Fruit fly (Drosophila melanogaster) whole organism, embryonic: Measurements from ENCODE around the gene Nckx30C.
A peak's percentile ranks its signal among the peaks of the same experiment; 100 is the strongest.

Experiments
- Adf1 ChIP-seq: fragments of 200-800 bp; sonication (Bioruptor generic); IDR thresholded peaks from 2 replicates; pipeline ENCODE4 v1.3.6; 2022; ENCODE audit warnings: missing biosample characterization, missing genetic modification characterization
- Asciz ChIP-seq: fragments of 200-800 bp; sonication (Bioruptor generic); optimal IDR thresholded peaks from 2 replicates; lab custom pipeline; 2017; ENCODE audit warnings: missing biosample characterization, mild to moderate bottlenecking, missing genetic modification characterization, missing genetic modification reagents
- Atf6 ChIP-seq: fragments of 200-800 bp; sonication (Bioruptor generic); IDR thresholded peaks from 2 replicates; pipeline ENCODE4 v1.3.6; 2022; ENCODE audit warnings: missing biosample characterization, missing genetic modification characterization
- Bteb2 ChIP-seq: fragments of 200-800 bp; sonication (Bioruptor generic); optimal IDR thresholded peaks from 2 replicates; lab custom pipeline; 2016; ENCODE audit warnings: missing biosample characterization, missing genetic modification characterization
- C15 ChIP-seq: fragments of 200-800 bp; sonication (Bioruptor generic); IDR thresholded peaks from 3 replicates; pipeline ENCODE4 v1.3.6; 2022; ENCODE audit warnings: missing biosample characterization, missing genetic modification characterization
- CG10959 ChIP-seq: fragments of 200-800 bp; sonication (Bioruptor generic); IDR thresholded peaks from 2 replicates; pipeline ENCODE4 v1.3.6; 2022; ENCODE audit warnings: missing biosample characterization, missing genetic modification characterization
- CG11456 ChIP-seq: fragments of 200-800 bp; sonication (Bioruptor generic); IDR thresholded peaks from 3 replicates; pipeline ENCODE4 v1.3.6; 2022; ENCODE audit warnings: missing biosample characterization, missing genetic modification characterization
- CG12299 ChIP-seq: fragments of 200-800 bp; sonication (Bioruptor generic); optimal IDR thresholded peaks from 2 replicates; lab custom pipeline; 2018; ENCODE audit warnings: missing biosample characterization, mild to moderate bottlenecking, missing genetic modification characterization
- CG14014 ChIP-seq: fragments of 200-800 bp; sonication (Bioruptor generic); IDR thresholded peaks from 2 replicates; pipeline ENCODE4 v1.3.6; 2022; ENCODE audit warnings: missing biosample characterization, missing genetic modification characterization
- CG1603 ChIP-seq: fragments of 200-800 bp; sonication (Bioruptor generic); optimal IDR thresholded peaks from 2 replicates; lab custom pipeline; 2019; ENCODE audit warnings: missing biosample characterization, mild to moderate bottlenecking, missing genetic modification characterization, moderate library complexity
- CG17359 ChIP-seq: fragments of 200-800 bp; sonication (Bioruptor generic); optimal IDR thresholded peaks from 3 replicates; lab custom pipeline; 2018; ENCODE audit warnings: missing biosample characterization, mild to moderate bottlenecking, missing genetic modification characterization, moderate library complexity
- CG17568 ChIP-seq: fragments of 200-800 bp; sonication (Bioruptor generic); optimal IDR thresholded peaks from 2 replicates; lab custom pipeline; 2018; ENCODE audit warnings: missing biosample characterization, mild to moderate bottlenecking, missing genetic modification characterization, moderate library complexity
- CG17612 ChIP-seq: fragments of 200-800 bp; sonication (Bioruptor generic); IDR thresholded peaks from 2 replicates; pipeline ENCODE4 v1.3.6; 2022; ENCODE audit warnings: missing biosample characterization, missing genetic modification characterization
- CG2120 ChIP-seq: fragments of 200-800 bp; sonication (Bioruptor generic); optimal IDR thresholded peaks from 3 replicates; lab custom pipeline; 2016; ENCODE audit warnings: missing biosample characterization, missing genetic modification characterization
- CG31224 ChIP-seq: fragments of 200-800 bp; sonication (Bioruptor generic); IDR thresholded peaks from 2 replicates; pipeline ENCODE4 v1.3.6; 2022; ENCODE audit warnings: missing biosample characterization, missing genetic modification characterization
- CG31441 ChIP-seq: fragments of 200-800 bp; sonication (Bioruptor generic); IDR thresholded peaks from 2 replicates; pipeline ENCODE4 v1.3.6; 2022; ENCODE audit warnings: missing biosample characterization, missing genetic modification characterization
- CG6272 ChIP-seq: fragments of 200-800 bp; sonication (Bioruptor generic); IDR thresholded peaks from 2 replicates; pipeline ENCODE4 v1.3.6; 2022; ENCODE audit warnings: missing biosample characterization, missing genetic modification characterization
- CG6765 ChIP-seq: fragments of 200-800 bp; sonication (Bioruptor generic); optimal IDR thresholded peaks from 3 replicates; lab custom pipeline; 2017; ENCODE audit warnings: missing biosample characterization, mild to moderate bottlenecking, missing genetic modification characterization
- CG9215 ChIP-seq: fragments of 200-800 bp; sonication (Bioruptor generic); IDR thresholded peaks from 2 replicates; pipeline ENCODE4 v1.3.6; 2022; ENCODE audit warnings: missing biosample characterization, missing genetic modification characterization
- CG9817 ChIP-seq: fragments of 200-800 bp; sonication (Bioruptor generic); optimal IDR thresholded peaks from 2 replicates; lab custom pipeline; 2018; ENCODE audit warnings: missing biosample characterization, mild to moderate bottlenecking, missing genetic modification characterization, moderate library complexity
- D19B ChIP-seq: fragments of 200-800 bp; sonication (Bioruptor generic); optimal IDR thresholded peaks from 2 replicates; lab custom pipeline; 2017; ENCODE audit warnings: missing biosample characterization, mild to moderate bottlenecking, missing genetic modification characterization
- Fer1 ChIP-seq: fragments of 200-800 bp; sonication (Bioruptor generic); optimal IDR thresholded peaks from 2 replicates; lab custom pipeline; 2017; ENCODE audit warnings: missing biosample characterization, mild to moderate bottlenecking, missing genetic modification characterization
- Gsc ChIP-seq: fragments of 200-800 bp; sonication (Bioruptor generic); IDR thresholded peaks from 2 replicates; pipeline ENCODE4 v1.3.6; 2022; ENCODE audit warnings: missing biosample characterization, missing genetic modification characterization
- Gug ChIP-seq: fragments of 200-800 bp; sonication (Bioruptor generic); IDR thresholded peaks from 4 replicates; pipeline ENCODE4 v1.3.6; 2022; ENCODE audit warnings: missing biosample characterization, missing genetic modification characterization
- HmgZ ChIP-seq: fragments of 200-800 bp; sonication (Bioruptor generic); optimal IDR thresholded peaks from 2 replicates; lab custom pipeline; 2018; ENCODE audit warnings: missing biosample characterization, mild to moderate bottlenecking, missing genetic modification characterization
- Mad ChIP-seq: fragments of 200-800 bp; sonication (Bioruptor generic); optimal IDR thresholded peaks from 2 replicates; lab custom pipeline; 2016; ENCODE audit warnings: missing biosample characterization, missing genetic modification characterization
- Max ChIP-seq: fragments of 200-800 bp; sonication (Bioruptor generic); optimal IDR thresholded peaks from 2 replicates; lab custom pipeline; 2016; ENCODE audit warnings: missing biosample characterization, mild to moderate bottlenecking, missing genetic modification characterization
- NK7.1 ChIP-seq: fragments of 200-800 bp; sonication (Bioruptor generic); optimal IDR thresholded peaks from 3 replicates; lab custom pipeline; 2016; ENCODE audit warnings: missing biosample characterization, missing genetic modification characterization
- Nf-YA ChIP-seq: fragments of 200-800 bp; sonication (Bioruptor generic); IDR thresholded peaks from 2 replicates; pipeline ENCODE4 v1.3.6; 2022; ENCODE audit warnings: missing biosample characterization, missing genetic modification characterization
- Nf-YC ChIP-seq: fragments of 200-800 bp; optimal IDR thresholded peaks from 3 replicates; lab custom pipeline; 2019; ENCODE audit warnings: missing biosample characterization, mild to moderate bottlenecking, missing genetic modification characterization, moderate library complexity
- Oaz ChIP-seq: fragments of 200-800 bp; sonication (Bioruptor generic); IDR thresholded peaks from 2 replicates; pipeline ENCODE4 v1.3.6; 2022; ENCODE audit warnings: missing biosample characterization, missing genetic modification characterization
- Rx ChIP-seq: fragments of 200-800 bp; sonication (Bioruptor generic); IDR thresholded peaks from 2 replicates; pipeline ENCODE4 v1.3.6; 2022; ENCODE audit warnings: missing biosample characterization, missing genetic modification characterization
- Ssrp ChIP-seq: fragments of 200-800 bp; sonication (Bioruptor generic); optimal IDR thresholded peaks from 2 replicates; lab custom pipeline; 2018; ENCODE audit warnings: missing biosample characterization, mild to moderate bottlenecking, missing genetic modification characterization, moderate library complexity
- Xbp1 ChIP-seq: fragments of 200-800 bp; sonication (Bioruptor generic); optimal IDR thresholded peaks from 3 replicates; lab custom pipeline; 2016; ENCODE audit warnings: missing biosample characterization, mild to moderate bottlenecking, missing genetic modification characterization
- ara ChIP-seq: fragments of 200-800 bp; sonication (Bioruptor generic); IDR thresholded peaks from 2 replicates; pipeline ENCODE4 v1.3.6; 2022; ENCODE audit warnings: missing biosample characterization, missing genetic modification characterization
- chm ChIP-seq: fragments of 200-800 bp; sonication (Bioruptor generic); IDR thresholded peaks from 2 replicates; pipeline ENCODE4 v1.3.6; 2022; ENCODE audit warnings: missing biosample characterization, missing genetic modification characterization
- ci ChIP-seq: fragments of 200-800 bp; sonication (Bioruptor generic); IDR thresholded peaks from 3 replicates; pipeline ENCODE4 v1.3.6; 2022; ENCODE audit warnings: missing biosample characterization, missing genetic modification characterization
- crol ChIP-seq: fragments of 200-800 bp; sonication (Bioruptor generic); IDR thresholded peaks from 2 replicates; pipeline ENCODE4 v1.3.6; 2022; ENCODE audit warnings: missing biosample characterization, missing genetic modification characterization
- emc ChIP-seq: fragments of 200-800 bp; sonication (Bioruptor generic); optimal IDR thresholded peaks from 2 replicates; lab custom pipeline; 2016; ENCODE audit warnings: missing biosample characterization, missing genetic modification characterization
- fd96Cb ChIP-seq: fragments of 200-800 bp; sonication (Bioruptor generic); optimal IDR thresholded peaks from 2 replicates; lab custom pipeline; 2018; ENCODE audit warnings: missing biosample characterization, mild to moderate bottlenecking, missing genetic modification characterization, moderate library complexity
- fu2 ChIP-seq: fragments of 200-800 bp; sonication (Bioruptor generic); optimal IDR thresholded peaks from 2 replicates; lab custom pipeline; 2016; ENCODE audit warnings: missing biosample characterization, missing genetic modification characterization
- inv ChIP-seq: fragments of 200-800 bp; sonication (Bioruptor generic); IDR thresholded peaks from 2 replicates; pipeline ENCODE4 v1.3.6; 2022; ENCODE audit warnings: missing biosample characterization, missing genetic modification characterization; ENCODE audit not compliant: partially characterized antibody
- mirr ChIP-seq: fragments of 200-800 bp; sonication (Bioruptor generic); optimal IDR thresholded peaks from 3 replicates; lab custom pipeline; 2018; ENCODE audit warnings: missing biosample characterization, mild to moderate bottlenecking, missing genetic modification characterization
- nom ChIP-seq: fragments of 200-800 bp; sonication (Bioruptor generic); optimal IDR thresholded peaks from 2 replicates; lab custom pipeline; 2017; ENCODE audit warnings: missing biosample characterization, missing genetic modification characterization, mild to moderate bottlenecking, moderate library complexity, missing genetic modification reagents
- oc ChIP-seq: fragments of 200-800 bp; sonication (Bioruptor generic); optimal IDR thresholded peaks from 2 replicates; lab custom pipeline; 2018; ENCODE audit warnings: missing biosample characterization, mild to moderate bottlenecking, missing genetic modification characterization, moderate library complexity
- peb ChIP-seq: fragments of 200-800 bp; sonication (Bioruptor generic); IDR thresholded peaks from 2 replicates; pipeline ENCODE4 v1.3.6; 2022; ENCODE audit warnings: missing biosample characterization, missing genetic modification characterization
- ssp ChIP-seq: fragments of 200-800 bp; sonication (Bioruptor generic); IDR thresholded peaks from 2 replicates; pipeline ENCODE4 v1.3.6; 2022; ENCODE audit warnings: missing biosample characterization, missing genetic modification characterization
- unc-4 ChIP-seq: fragments of 200-800 bp; sonication (Bioruptor generic); IDR thresholded peaks from 2 replicates; pipeline ENCODE4 v1.3.6; 2022; ENCODE audit warnings: missing biosample characterization, missing genetic modification characterization; ENCODE audit not compliant: partially characterized antibody
- zen2 ChIP-seq: fragments of 200-800 bp; sonication (Bioruptor generic); IDR thresholded peaks from 3 replicates; pipeline ENCODE4 v1.3.6; 2022; ENCODE audit warnings: missing biosample characterization, missing genetic modification characterization; ENCODE audit not compliant: partially characterized antibody

The Nckx30C gene

dm6 chr2L:9757990-9758814 lies 11.9 kb upstream of the Nckx30C start, which contains the start of gene zf30C (continued):
- peak; percentile 55 for TF ChIP-seq CG6765 (GFP tag; lab: Kevin White, UChicago)
- peak; percentile 42 for TF ChIP-seq oc (tag; lab: Kevin White, UChicago)
- TF ChIP-seq CG17359: peak; percentile 76
- TF ChIP-seq CG14014 (GFP tag; lab: Robert Waterston, UW): peak; percentile 84
- peak; percentile 88 for TF ChIP-seq Mad (GFP tag; lab: Kevin White, UChicago)
- TF ChIP-seq Asciz (GFP tag; lab: Kevin White, UChicago): peak; percentile 50
- peak; percentile 93 for TF ChIP-seq CG11456
- peak; percentile 67 for TF ChIP-seq Fer1 (GFP tag; lab: Kevin White, UChicago)
- peak; percentile 95 for TF ChIP-seq ci (GFP tag; lab: Robert Waterston, UW)
- TF ChIP-seq ara: peak; percentile 83
- TF ChIP-seq Nf-YC (tag; lab: Kevin White, UChicago): peak; percentile 69
- peak; percentile 52; the same call in 1 of the 2 replicates for TF ChIP-seq peb
- peak; percentile 61 for TF ChIP-seq D19B (GFP tag; lab: Kevin White, UChicago)
- TF ChIP-seq CG1603 (tag; lab: Kevin White, UChicago): peak; percentile 75
- peak; percentile 83 for TF ChIP-seq Adf1
- TF ChIP-seq fu2 (GFP tag; lab: Kevin White, UChicago): peak; percentile 89
- peak; percentile 68 for TF ChIP-seq Gsc (GFP tag; lab: Robert Waterston, UW)
- no peak for TF ChIP-seq zen2
- peak; percentile 94 for TF ChIP-seq Xbp1 (GFP tag; lab: Kevin White, UChicago)
- peak; percentile 58; the same call in 1 of the 2 replicates for TF ChIP-seq inv (GFP tag; lab: Robert Waterston, UW)
- peak; percentile 96 for TF ChIP-seq Gug
- TF ChIP-seq CG31224: peak; percentile 75
- TF ChIP-seq CG9215 (GFP tag; lab: Robert Waterston, UW): peak; percentile 84
- TF ChIP-seq CG17612 (GFP tag; lab: Robert Waterston, UW): 0 out of 2 replicates have a peak, but pooled peaks have one; percentile 18
- no peak for TF ChIP-seq crol
- TF ChIP-seq CG9817 (tag; lab: Kevin White, UChicago): peak; percentile 85
- peak; percentile 96 for TF ChIP-seq CG2120 (GFP tag; lab: Kevin White, UChicago)
- peak; percentile 44 for TF ChIP-seq CG31441 (GFP tag; lab: Robert Waterston, UW)
- peak; percentile 70 for TF ChIP-seq ssp (GFP tag; lab: Robert Waterston, UW)
- TF ChIP-seq NK7.1 (GFP tag; lab: Kevin White, UChicago): peak; percentile 85
- TF ChIP-seq HmgZ: peak; percentile 83
- peak; percentile 72 for TF ChIP-seq CG12299
- TF ChIP-seq Oaz (GFP tag; lab: Robert Waterston, UW): peak; percentile 63
- TF ChIP-seq Ssrp (tag; lab: Kevin White, UChicago): peak; percentile 76
- TF ChIP-seq CG17568 (GFP tag; lab: Kevin White, UChicago): no peak
- TF ChIP-seq nom (GFP tag; lab: Kevin White, UChicago): peak; percentile 8
- TF ChIP-seq Max: peak; percentile 80
- TF ChIP-seq Rx: peak; percentile 77
- TF ChIP-seq CG6272 (GFP tag; lab: Robert Waterston, UW): peak; percentile 87
- TF ChIP-seq fd96Cb (tag; lab: Kevin White, UChicago): peak; percentile 53
- TF ChIP-seq C15 (GFP tag; lab: Robert Waterston, UW): peak; percentile 67; the same call in 1 of the 3 replicates
- TF ChIP-seq CG10959 (GFP tag; lab: Robert Waterston, UW): peak; percentile 54; the same call in 1 of the 2 replicates
- peak; percentile 90 for TF ChIP-seq chm (GFP tag; lab: Robert Waterston, UW)
- peak; percentile 37 for TF ChIP-seq mirr (GFP tag; lab: Kevin White, UChicago)
- peak; percentile 85 for TF ChIP-seq emc (GFP tag; lab: Kevin White, UChicago)
- peak; percentile 82 for TF ChIP-seq Atf6
- peak; percentile 30; the same call in 1 of the 2 replicates for TF ChIP-seq Nf-YA (GFP tag; lab: Robert Waterston, UW)
- peak; percentile 85 for TF ChIP-seq Bteb2
- TF ChIP-seq unc-4 (GFP tag; lab: Robert Waterston, UW): peak; percentile 41
